Fruit fly (Drosophila melanogaster): ENCODE measurements around the gene Atet.

Gene Atet

dm6 chr2L:4382522-4382921, 48.8 kb downstream of the Atet start, which contains the start of gene CG17612 (continued):
- TF ChIP-seq CG12769 (tag; optimal IDR thresholded peaks at IDR 0.05) (no peak), ash1 (GFP tag; optimal IDR thresholded peaks at IDR 0.05) (no peak), CG6689 (GFP tag; IDR thresholded peaks at IDR 0.05) (no peak), CG17186 (GFP tag; optimal IDR thresholded peaks at IDR 0.05) (peak; percentile 88), CG34422 (GFP tag; IDR thresholded peaks at IDR 0.05) (peak; percentile 36; the same call in 1 of the 3 replicates), sd (tag; optimal IDR thresholded peaks at IDR 0.05) (no peak), sqz (GFP tag; optimal IDR thresholded peaks at IDR 0.05) (no peak), CG8478 (optimal IDR thresholded peaks at IDR 0.05) (no peak), fu2 (GFP tag; optimal IDR thresholded peaks at IDR 0.05) (no peak), lov (optimal IDR thresholded peaks at IDR 0.05) (no peak), lov (GFP tag; IDR thresholded peaks at IDR 0.05) (no peak), CG6813 (GFP tag; optimal IDR thresholded peaks at IDR 0.05) (no peak), CG18262 (tag; optimal IDR thresholded peaks at IDR 0.05) (no peak), CG12299 (tag; optimal IDR thresholded peaks at IDR 0.05) (no peak), slbo (GFP tag; IDR thresholded peaks at IDR 0.05) (no peak), CG9797 (GFP tag; optimal IDR thresholded peaks at IDR 0.05) (no peak), CG15479 (GFP tag; optimal IDR thresholded peaks at IDR 0.05) (no peak), Opbp (GFP tag; IDR thresholded peaks at IDR 0.05; ENCODE audit: partially characterized antibody) (peak; percentile 79; the same call in 2 of the 3 replicates), Pdp1 (GFP tag; optimal IDR thresholded peaks at IDR 0.05) (peak in 1 of 2 experiments; percentile 29), stc (GFP tag; IDR thresholded peaks at IDR 0.05) (no peak), CG14860 (GFP tag; IDR thresholded peaks at IDR 0.05; ENCODE audit: partially characterized antibody) (peak; percentile 72), Camta (GFP tag; optimal IDR thresholded peaks at IDR 0.05) (no peak), Doc2 (GFP tag; IDR thresholded peaks at IDR 0.05) (no peak), Rx (GFP tag; IDR thresholded peaks at IDR 0.05) (no peak), grau (tag; optimal IDR thresholded peaks at IDR 0.05) (no peak), CG2678 (tag; optimal IDR thresholded peaks at IDR 0.05) (no peak), CG13775 (GFP tag; optimal IDR thresholded peaks at IDR 0.05) (no peak), CG12219 (GFP tag; optimal IDR thresholded peaks at IDR 0.05) (no peak), Hr39 (optimal IDR thresholded peaks at IDR 0.05) (no peak), lmd (GFP tag; IDR thresholded peaks at IDR 0.05) (no peak), CG10267 (tag; optimal IDR thresholded peaks at IDR 0.05) (no peak), unc-4 (GFP tag; IDR thresholded peaks at IDR 0.05; ENCODE audit: partially characterized antibody) (peak; percentile 62), lbe (GFP tag; optimal IDR thresholded peaks at IDR 0.05) (no peak), CG3995 (GFP tag; optimal IDR thresholded peaks at IDR 0.05) (no peak), pan (optimal IDR thresholded peaks at IDR 0.05) (no peak), pan (GFP tag; optimal IDR thresholded peaks at IDR 0.05 in 1 of 2, IDR thresholded peaks at IDR 0.05 in 1 of 2) (no peak), zfh2 (GFP tag; optimal IDR thresholded peaks at IDR 0.05) (no peak), CG9609 (GFP tag; optimal IDR thresholded peaks at IDR 0.05) (no peak), CG10565 (GFP tag; optimal IDR thresholded peaks at IDR 0.05) (no peak), ems (GFP tag; optimal IDR thresholded peaks at IDR 0.05) (no peak), hkb (optimal IDR thresholded peaks at IDR 0.05) (no peak), hkb (GFP tag; IDR thresholded peaks at IDR 0.05) (0 out of 2 replicates have a peak, but pooled peaks have one; percentile 14), CG16863 (GFP tag; optimal IDR thresholded peaks at IDR 0.05) (no peak), pnt (GFP tag; optimal IDR thresholded peaks at IDR 0.05) (no peak), Trl (optimal IDR thresholded peaks at IDR 0.05) (no peak), Trl (GFP tag; optimal IDR thresholded peaks at IDR 0.05) (no peak), lola (GFP tag; optimal IDR thresholded peaks at IDR 0.05) (no peak), ERR (GFP tag; optimal IDR thresholded peaks at IDR 0.05) (no peak), CG8765 (GFP tag; IDR thresholded peaks at IDR 0.05) (no peak), CG13287 (GFP tag; IDR thresholded peaks at IDR 0.05; ENCODE audit: partially characterized antibody) (peak; percentile 84), CG6765 (GFP tag; optimal IDR thresholded peaks at IDR 0.05) (no peak), tll (GFP tag; optimal IDR thresholded peaks at IDR 0.05) (no peak), Dip2 (GFP tag; IDR thresholded peaks at IDR 0.05) (no peak)

All from whole organism, embryonic.